Worm (Caenorhabditis elegans): ENCODE data around the gene R02E4.3.

ce11 chrX:4147600-4148448, 45.9 kb upstream of the R02E4.3 start:
- TF ChIP-seq pha-4 (tag; optimal IDR thresholded peaks at IDR 0.05): no peak
- TF ChIP-seq ceh-39 (tag; optimal IDR thresholded peaks at IDR 0.05): no peak
- no peak for TF ChIP-seq nhr-76 (tag; optimal IDR thresholded peaks at IDR 0.05)
- TF ChIP-seq snpc-4 (tag; optimal IDR thresholded peaks at IDR 0.05): no peak
- no peak for TF ChIP-seq mls-2 (tag; optimal IDR thresholded peaks at IDR 0.05)
